Worm (Caenorhabditis elegans) whole organism, L4/young adult: Measurements from ENCODE around the gene aqp-11.

ENCODE experiments used
- W03F9.2 ChIP-seq: fragments of 150-350 bp; optimal IDR thresholded peaks from 2 replicates; lab custom pipeline; 2014; ENCODE audit warnings: missing biosample characterization, missing genetic modification characterization
- him-1 ChIP-seq: sonication (generic microtip); optimal IDR thresholded peaks from 2 replicates; lab custom pipeline; 2016; ENCODE audit warnings: missing genotype, missing genetic modification reagents, missing genetic modification characterization, missing compliant biosample characterization

- TF ChIP-seq him-1 (tag; lab: Kevin White, UChicago), result no peak
- no peak for TF ChIP-seq W03F9.2 (tag; lab: Kevin White, UChicago)
Observed at ce11 chrIII:13640869-13641268, 32.2 kb upstream of the aqp-11 start.
